Fruit fly (Drosophila melanogaster): ENCODE data around the gene CG14085.

CG14085 gene

DNA sequence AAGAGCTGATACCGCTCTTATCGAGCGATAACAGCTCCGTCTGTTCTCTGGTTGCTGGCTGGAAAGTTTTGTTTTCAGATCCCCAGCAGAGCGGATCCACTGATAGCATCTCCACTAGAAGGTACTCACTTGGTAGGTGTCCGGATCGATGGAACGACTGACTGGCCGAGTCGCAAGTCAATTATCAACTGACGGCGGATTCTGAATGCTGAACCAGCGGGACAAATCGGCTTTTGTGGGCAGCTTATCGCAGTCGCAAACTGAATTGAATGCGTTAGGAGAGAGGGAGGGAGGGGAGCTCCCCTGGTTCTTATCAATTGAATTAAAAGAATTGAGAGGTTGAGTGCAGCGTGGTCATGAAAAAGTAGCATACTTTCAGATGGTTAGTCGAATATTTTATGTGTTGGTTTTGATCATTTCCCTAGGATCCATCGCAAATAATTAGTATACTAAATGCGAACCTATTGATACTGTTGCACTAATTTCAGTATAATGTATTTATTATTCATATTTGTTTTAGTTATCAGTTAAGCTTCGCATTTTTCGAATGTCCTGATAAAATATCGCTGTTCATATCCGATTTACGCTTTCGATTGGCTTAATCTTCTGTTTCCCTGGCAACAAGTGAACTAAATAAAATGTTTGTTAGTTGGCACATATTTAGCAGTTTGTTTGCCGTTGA is at the start of gene CG14085, which contains the start of gene Aldh7A1:
CG14085 (plus strand) TSS at position 632 of the 682 bp plus-strand sequence.
Aldh7A1 (minus strand) TSS at position 194 of the 682 bp plus-strand sequence.
- TF ChIP-seq CTCF (optimal IDR thresholded peaks at IDR 0.05) (no peak), CG8478 (optimal IDR thresholded peaks at IDR 0.05) (no peak)

DNA sequence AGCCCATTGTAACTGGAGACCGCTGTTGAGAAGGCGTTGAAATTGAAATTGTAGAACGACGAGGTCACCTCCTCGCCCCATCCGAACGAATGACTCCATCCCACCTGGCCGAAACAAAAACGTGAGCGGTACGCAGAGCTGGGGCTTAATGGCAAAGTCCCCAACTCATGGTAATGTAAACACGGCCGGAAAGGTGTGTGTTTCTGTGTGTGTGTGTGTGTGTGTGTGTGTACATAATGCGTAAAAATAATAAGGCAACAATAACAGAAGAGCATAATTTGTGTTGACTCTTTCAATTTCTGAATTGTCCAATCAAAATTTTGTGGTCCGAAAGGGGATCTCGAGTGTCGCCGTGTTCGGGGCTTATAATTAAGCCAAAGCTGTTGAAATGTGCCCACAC is 47.7 kb upstream of the CG14085 start:
- TF ChIP-seq CG8478 (optimal IDR thresholded peaks at IDR 0.05) (no peak), CTCF (optimal IDR thresholded peaks at IDR 0.05) (no peak)

DNA sequence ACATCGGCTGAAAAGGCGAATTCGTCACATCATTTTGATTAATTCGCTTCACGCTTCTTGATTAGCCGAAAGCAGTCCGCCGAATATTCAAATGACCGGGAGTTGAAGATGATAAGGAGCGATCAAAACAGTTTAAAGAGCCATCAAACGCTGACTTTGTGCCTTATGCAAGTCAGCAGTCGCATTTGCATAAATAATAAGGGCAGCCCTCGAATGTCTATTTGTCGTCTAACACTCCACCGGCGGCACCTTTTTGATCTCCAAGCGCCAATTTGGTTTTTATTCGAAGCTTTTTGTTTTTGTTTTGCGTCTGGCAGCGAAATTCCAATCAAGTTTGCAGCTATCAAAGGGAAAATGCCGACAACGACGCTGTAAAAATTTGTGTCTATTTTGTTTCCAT is 43.5 kb upstream of the CG14085 start:
- no peak for TF ChIP-seq CG8478 (optimal IDR thresholded peaks at IDR 0.05)
- TF ChIP-seq CTCF (optimal IDR thresholded peaks at IDR 0.05): no peak

DNA sequence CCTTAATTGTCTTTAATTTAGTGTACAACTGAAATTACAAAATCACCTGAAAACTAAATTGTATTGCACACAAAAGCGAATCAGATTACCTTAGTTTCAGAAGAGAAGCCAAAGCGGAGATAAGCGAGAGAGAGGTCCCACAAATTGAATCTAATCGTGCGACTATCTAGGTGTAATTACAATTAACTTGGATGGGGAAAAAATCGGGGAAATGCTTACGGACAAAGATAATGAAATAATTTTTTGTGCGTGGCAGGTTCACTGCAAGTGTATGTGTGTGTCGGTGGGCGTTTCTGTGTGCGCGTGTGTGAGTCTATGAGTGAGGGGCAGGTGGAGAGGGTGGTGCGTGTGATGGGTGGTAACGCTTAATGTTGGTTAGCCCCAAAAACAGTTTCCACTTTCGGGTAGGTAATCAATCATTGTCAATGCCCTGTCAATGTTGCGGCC is 40.8 kb upstream of the CG14085 start:
- TF ChIP-seq CTCF (optimal IDR thresholded peaks at IDR 0.05) (no peak), CG8478 (optimal IDR thresholded peaks at IDR 0.05) (no peak)

DNA sequence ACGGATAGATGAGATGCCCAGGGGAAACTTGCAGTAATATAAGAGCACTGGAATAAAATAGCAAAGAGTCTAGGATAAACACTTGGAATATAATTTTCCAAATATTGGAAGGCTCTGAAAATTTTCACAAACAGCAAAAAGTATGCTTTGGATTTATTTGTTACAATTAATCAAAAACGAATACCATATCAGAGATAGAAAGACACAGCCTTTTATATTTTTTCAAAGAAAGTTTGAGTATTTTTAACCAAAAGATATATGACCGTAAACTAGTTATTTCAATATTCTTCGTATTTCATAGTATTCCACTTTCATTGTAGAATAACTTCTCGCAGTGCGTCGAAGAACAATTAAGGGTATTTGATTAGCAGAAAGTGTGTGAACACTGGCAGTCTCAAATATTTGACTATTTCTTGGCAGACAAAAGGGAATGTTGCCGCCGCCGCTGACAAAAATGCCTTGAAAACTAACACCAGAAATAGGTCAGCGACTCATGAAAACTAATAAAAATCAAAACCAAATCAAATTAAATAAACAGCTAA is 40.2 kb upstream of the CG14085 start:
- TF ChIP-seq CTCF (optimal IDR thresholded peaks at IDR 0.05): no peak
- no peak for TF ChIP-seq CG8478 (optimal IDR thresholded peaks at IDR 0.05)

- TF ChIP-seq CG8478 (optimal IDR thresholded peaks at IDR 0.05) (no peak), CTCF (optimal IDR thresholded peaks at IDR 0.05) (no peak)
These were observed 39.7 kb upstream of the CG14085 start for dm6 chr3L:19229491-19229890.

DNA sequence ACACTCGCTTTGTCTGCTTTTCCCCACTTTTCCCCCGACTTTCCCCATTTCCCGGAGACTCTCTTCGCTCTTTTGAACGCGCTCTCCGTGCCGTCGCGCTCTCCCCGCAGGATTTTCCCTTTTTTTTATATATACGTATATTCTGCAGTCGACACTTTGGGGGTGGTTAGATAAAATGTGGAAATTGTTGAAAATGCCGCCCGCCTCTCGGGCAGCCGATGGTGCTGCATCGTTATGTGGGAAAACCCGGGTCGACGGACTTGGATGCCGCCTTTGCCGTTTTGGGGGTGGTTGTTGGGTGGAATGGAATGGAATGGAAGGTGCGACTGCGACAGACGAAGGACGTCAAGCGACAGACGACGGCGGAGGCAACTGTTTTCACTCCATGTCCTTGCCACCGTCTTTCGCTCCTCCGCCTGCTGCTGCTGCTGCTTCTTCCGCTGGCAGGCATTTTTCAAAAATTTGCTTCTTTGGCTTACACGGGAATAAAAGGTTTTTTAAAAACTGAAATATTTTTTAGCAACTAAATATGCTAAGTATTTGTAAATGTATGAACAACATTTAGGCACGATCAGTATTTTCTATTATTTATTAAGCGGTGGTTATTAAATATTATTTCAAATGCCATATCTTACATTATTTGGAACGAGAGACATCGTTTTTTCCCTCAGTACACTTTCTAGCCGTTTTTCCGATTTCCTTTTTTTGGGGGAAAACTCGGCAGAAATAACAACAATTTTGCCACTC is 38.2 kb upstream of the CG14085 start:
- TF ChIP-seq CTCF (optimal IDR thresholded peaks at IDR 0.05): no peak
- TF ChIP-seq CG8478 (optimal IDR thresholded peaks at IDR 0.05): no peak

DNA sequence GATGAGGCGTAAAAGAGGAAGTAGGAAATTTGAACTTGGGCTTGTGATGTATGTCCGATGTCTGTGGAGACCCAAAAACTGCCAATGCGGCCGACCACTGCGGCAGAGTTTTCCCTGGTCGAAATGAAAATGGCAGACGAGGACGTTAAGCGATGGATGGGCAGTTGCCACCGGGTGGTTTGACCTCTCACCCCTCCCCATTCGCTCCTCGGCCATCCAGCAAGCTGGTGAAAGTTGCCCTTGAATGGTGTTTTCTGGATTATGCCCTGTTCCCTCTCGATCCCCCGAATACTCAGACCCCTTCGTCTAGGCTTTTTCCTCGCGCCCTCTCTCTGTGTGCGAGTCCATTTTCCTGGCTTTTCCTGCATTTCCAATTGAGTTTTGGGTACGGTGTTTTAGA is 37.5 kb upstream of the CG14085 start:
- no peak for TF ChIP-seq CTCF (optimal IDR thresholded peaks at IDR 0.05)
- TF ChIP-seq CG8478 (optimal IDR thresholded peaks at IDR 0.05): no peak

DNA sequence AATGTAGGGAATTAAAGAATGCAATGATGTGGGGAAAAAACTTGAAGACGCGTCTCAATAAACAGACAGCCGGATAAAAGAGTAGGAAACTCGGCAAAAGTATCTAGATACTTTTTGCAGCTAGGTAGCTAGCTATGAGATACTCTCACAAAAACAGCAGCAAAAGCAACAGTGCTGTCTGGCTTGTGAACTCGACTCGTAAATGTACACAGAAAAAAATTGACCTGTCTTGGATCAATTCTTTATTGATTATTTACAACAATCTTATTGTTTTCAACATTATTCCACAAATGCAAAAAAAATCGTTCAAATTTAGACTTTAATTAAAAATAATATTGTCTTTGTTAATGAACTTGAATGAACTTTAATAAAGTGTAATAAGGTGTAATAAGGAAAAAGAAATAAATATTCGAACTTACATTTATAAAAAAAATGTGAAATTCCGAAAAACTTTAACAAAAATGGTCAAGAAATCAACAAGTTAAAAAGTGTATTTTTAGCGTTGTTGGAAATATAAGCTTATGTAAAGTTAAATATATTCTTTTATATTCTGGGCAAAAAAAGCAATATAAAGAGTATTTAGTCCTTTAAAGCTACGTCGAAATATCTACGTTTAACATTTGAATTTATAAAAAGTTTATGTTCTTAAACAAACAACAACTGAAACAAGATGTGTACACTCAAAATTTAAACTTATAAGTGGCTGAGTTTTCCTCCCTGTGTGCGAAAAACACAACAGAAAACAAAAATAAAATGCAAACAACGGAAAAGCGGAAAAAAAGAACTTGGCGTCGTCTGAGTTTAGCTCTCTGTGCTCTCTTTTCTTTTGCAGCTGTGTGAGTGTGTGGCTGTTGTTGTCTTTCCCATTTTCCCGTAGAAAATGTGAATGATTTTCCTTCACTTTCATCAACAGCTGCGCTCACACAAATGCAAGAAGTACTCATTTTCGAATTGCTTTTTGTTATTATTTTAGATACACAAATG is 35.1 kb upstream of the CG14085 start:
- TF ChIP-seq CG8478 (optimal IDR thresholded peaks at IDR 0.05): no peak
- no peak for TF ChIP-seq CTCF (optimal IDR thresholded peaks at IDR 0.05)

DNA sequence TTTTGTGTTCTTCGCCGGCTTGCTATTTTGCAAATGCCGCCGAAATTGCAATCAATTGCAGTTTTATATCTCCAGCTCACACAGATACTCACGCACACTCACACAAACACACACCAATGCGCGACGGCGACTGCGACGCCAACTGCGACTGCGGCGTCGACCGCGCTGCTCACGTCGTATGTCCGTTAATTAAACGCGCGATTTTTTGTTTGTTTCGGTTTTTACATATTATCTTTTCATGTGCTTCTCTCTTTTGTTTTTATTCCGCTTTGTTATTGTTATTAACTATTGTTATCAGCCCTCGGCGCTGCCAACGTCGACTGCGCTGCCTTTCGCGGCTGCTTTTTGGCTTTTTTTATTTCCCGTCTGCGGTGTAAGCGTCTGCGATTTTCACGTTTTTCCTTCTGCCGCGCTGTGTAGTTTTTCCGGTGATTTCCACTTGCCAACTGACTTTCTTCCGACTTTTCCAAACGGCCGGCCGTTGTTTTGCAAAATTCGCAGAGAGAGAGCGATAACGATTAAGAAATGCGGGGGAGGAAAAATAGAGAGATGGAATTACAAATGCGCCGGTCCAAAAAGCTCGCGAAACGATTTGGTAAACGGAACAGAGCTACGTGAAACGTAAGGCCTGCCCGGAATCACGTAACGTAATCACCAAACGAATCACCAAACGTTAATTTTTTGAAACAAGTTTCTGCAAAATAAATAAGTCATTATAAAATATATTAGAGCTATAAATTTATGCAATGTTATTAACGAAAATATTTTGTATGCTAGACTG is 34.0 kb upstream of the CG14085 start, which contains the start of gene fz2:
fz2 (minus strand) TSS at position 452 of the 781 bp plus-strand sequence.
- TF ChIP-seq CG8478 (optimal IDR thresholded peaks at IDR 0.05): no peak
- TF ChIP-seq CTCF (optimal IDR thresholded peaks at IDR 0.05): no peak

dm6 chr3L:19236060-19236459 is 33.1 kb upstream of the CG14085 start, which contains the start of gene CG33647:
Gene CG33647, plus strand, starts transcription at chr3L:19236360.
- TF ChIP-seq CTCF (optimal IDR thresholded peaks at IDR 0.05) (no peak), CG8478 (optimal IDR thresholded peaks at IDR 0.05) (no peak)

dm6 chr3L:19236554-19236953 is 32.6 kb upstream of the CG14085 start:
- TF ChIP-seq CTCF (optimal IDR thresholded peaks at IDR 0.05) (no peak), CG8478 (optimal IDR thresholded peaks at IDR 0.05) (no peak)

dm6 chr3L:19237780-19238179 is 31.4 kb upstream of the CG14085 start:
- TF ChIP-seq CG8478 (optimal IDR thresholded peaks at IDR 0.05) (no peak), CTCF (optimal IDR thresholded peaks at IDR 0.05) (no peak)

dm6 chr3L:19251643-19252042 is 17.5 kb upstream of the CG14085 start:
- TF ChIP-seq CTCF (optimal IDR thresholded peaks at IDR 0.05) (no peak), CG8478 (optimal IDR thresholded peaks at IDR 0.05) (no peak)
